Fruit fly (Drosophila melanogaster): ENCODE results near the gene CG8010.

DNA sequence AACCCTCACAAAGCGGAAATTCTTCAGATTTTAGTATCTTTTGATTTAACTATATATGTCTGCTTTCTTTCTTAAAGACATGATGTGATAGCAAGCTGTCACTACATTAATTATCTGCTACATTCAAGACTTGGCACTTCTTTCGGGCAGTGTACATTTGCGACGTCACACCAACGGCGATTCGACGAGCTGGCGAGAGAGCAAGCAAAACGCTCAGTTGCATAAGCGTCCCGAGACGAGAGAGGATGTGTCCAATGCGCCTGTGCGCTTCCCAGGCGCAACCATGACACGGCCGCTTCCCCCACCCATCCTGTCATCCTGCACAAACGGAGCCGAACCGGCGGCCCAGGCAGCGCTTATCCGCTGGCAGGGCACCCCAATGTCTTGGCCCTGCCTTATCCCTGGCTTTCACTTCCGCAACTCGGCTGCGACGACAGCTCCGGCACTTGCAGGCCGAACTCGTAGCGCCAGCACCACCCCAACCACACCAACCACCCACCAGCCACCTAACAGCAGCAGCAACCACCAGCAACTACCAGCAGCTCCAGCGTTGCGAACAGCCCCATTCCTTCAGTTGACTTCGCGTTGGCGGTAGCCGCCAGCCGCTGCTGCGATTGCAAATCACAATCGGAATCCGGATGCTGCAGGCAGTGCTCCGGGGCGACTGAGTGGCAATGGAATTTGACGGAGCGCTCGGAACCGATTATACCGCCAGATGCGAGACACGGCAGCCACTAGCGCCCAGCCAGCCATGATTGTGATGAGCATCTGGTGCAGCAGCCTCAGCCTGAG is 20.1 kb downstream of the CG8010 start, which contains the start of gene Hs3st-B:
- TF ChIP-seq CG11617 (GFP tag; optimal IDR thresholded peaks at IDR 0.05) = no peak
- TF ChIP-seq cnc (optimal IDR thresholded peaks at IDR 0.05) = no peak

Data from whole organism, adult.